Fruit fly (Drosophila melanogaster) whole organism, pupa: ENCODE results near the gene CG16772.

Source experiments
- CG10348 ChIP-seq: fragments of 200-800 bp; sonication (Bioruptor generic); IDR thresholded peaks from 2 replicates; pipeline ENCODE4 v1.3.6; 2022; ENCODE audit warnings: missing biosample characterization, missing genetic modification characterization
- CG12605 ChIP-seq: fragments of 200-800 bp; sonication (Bioruptor generic); IDR thresholded peaks from 2 replicates; pipeline ENCODE4 v1.3.6; 2022; ENCODE audit warnings: missing biosample characterization, missing genetic modification characterization
- CG13204 ChIP-seq: fragments of 200-800 bp; sonication (Bioruptor generic); optimal IDR thresholded peaks from 2 replicates; lab custom pipeline; 2018; ENCODE audit warnings: missing biosample characterization, mild to moderate bottlenecking, missing genetic modification characterization, moderate library complexity
- CG14655 ChIP-seq: fragments of 200-800 bp; sonication (Bioruptor generic); optimal IDR thresholded peaks from 3 replicates; lab custom pipeline; 2017; ENCODE audit warnings: mild to moderate bottlenecking, missing biosample characterization, missing genetic modification reagents, missing genetic modification characterization
- CG15710 ChIP-seq: fragments of 200-800 bp; sonication (Bioruptor generic); optimal IDR thresholded peaks from 2 replicates; lab custom pipeline; 2018; ENCODE audit warnings: missing biosample characterization, mild to moderate bottlenecking, missing genetic modification characterization, moderate library complexity
- CG17806 ChIP-seq: fragments of 200-800 bp; sonication (Bioruptor generic); optimal IDR thresholded peaks from 2 replicates; lab custom pipeline; 2018; ENCODE audit warnings: missing biosample characterization, mild to moderate bottlenecking, missing genetic modification characterization, moderate library complexity
- CG32121 ChIP-seq: fragments of 200-800 bp; sonication (Bioruptor generic); IDR thresholded peaks from 2 replicates; pipeline ENCODE4 v1.3.6; 2022; ENCODE audit warnings: missing biosample characterization, missing genetic modification characterization
- CG34367 ChIP-seq: fragments of 200-800 bp; sonication (Bioruptor generic); optimal IDR thresholded peaks from 2 replicates; lab custom pipeline; 2018; ENCODE audit warnings: missing biosample characterization, mild to moderate bottlenecking, missing genetic modification characterization
- CG4496 ChIP-seq: fragments of 200-800 bp; sonication (Bioruptor generic); IDR thresholded peaks from 3 replicates; pipeline ENCODE4 v1.3.6; 2022; ENCODE audit warnings: missing biosample characterization, missing genetic modification characterization
- CG8159 ChIP-seq: fragments of 200-800 bp; sonication (Bioruptor generic); optimal IDR thresholded peaks from 3 replicates; lab custom pipeline; 2018; ENCODE audit warnings: missing biosample characterization, mild to moderate bottlenecking, missing genetic modification characterization, moderate library complexity
- CG8301 ChIP-seq: fragments of 200-800 bp; sonication (Bioruptor generic); optimal IDR thresholded peaks from 2 replicates; lab custom pipeline; 2018; ENCODE audit warnings: missing biosample characterization, mild to moderate bottlenecking, missing genetic modification characterization
- CG9948 ChIP-seq: fragments of 200-800 bp; sonication (Bioruptor generic); optimal IDR thresholded peaks from 2 replicates; lab custom pipeline; 2018; ENCODE audit warnings: missing biosample characterization, mild to moderate bottlenecking, missing genetic modification characterization, moderate library complexity
- D1 ChIP-seq: fragments of 200-800 bp; sonication (Bioruptor generic); optimal IDR thresholded peaks from 2 replicates; lab custom pipeline; 2018; ENCODE audit warnings: missing biosample characterization, mild to moderate bottlenecking, missing genetic modification characterization, moderate library complexity
- EcR ChIP-seq: fragments of 200-800 bp; sonication (Bioruptor generic); optimal IDR thresholded peaks from 3 replicates; lab custom pipeline; 2019; ENCODE audit warnings: missing biosample characterization, missing genetic modification characterization, mild to moderate bottlenecking, moderate library complexity, missing genetic modification reagents
- Ets98B ChIP-seq: fragments of 200-800 bp; sonication (Bioruptor generic); IDR thresholded peaks from 2 replicates; pipeline ENCODE4 v1.3.6; 2022; ENCODE audit warnings: missing biosample characterization, missing genetic modification characterization
- Pif1A ChIP-seq: fragments of 200-800 bp; sonication (Bioruptor generic); optimal IDR thresholded peaks from 3 replicates; lab custom pipeline; 2016; ENCODE audit warnings: missing biosample characterization, missing genetic modification characterization
- Pif1B ChIP-seq: fragments of 200-800 bp; sonication (Bioruptor generic); optimal IDR thresholded peaks from 3 replicates; lab custom pipeline; 2016; ENCODE audit warnings: missing biosample characterization, missing genetic modification characterization
- Snoo ChIP-seq: fragments of 200-800 bp; sonication (Bioruptor generic); optimal IDR thresholded peaks from 3 replicates; lab custom pipeline; 2017; ENCODE audit warnings: missing biosample characterization, mild to moderate bottlenecking, missing genetic modification characterization, inconsistent platforms
- fd96Ca ChIP-seq: fragments of 200-800 bp; sonication (Bioruptor generic); IDR thresholded peaks from 3 replicates; pipeline ENCODE4 v1.3.6; 2022; ENCODE audit warnings: missing biosample characterization, missing genetic modification characterization
- gl ChIP-seq: fragments of 200-800 bp; sonication (Bioruptor generic); optimal IDR thresholded peaks from 2 replicates; lab custom pipeline; 2018; ENCODE audit warnings: missing biosample characterization, mild to moderate bottlenecking, missing genetic modification characterization
- rn ChIP-seq: fragments of 200-800 bp; sonication (Bioruptor generic); IDR thresholded peaks from 2 replicates; pipeline ENCODE4 v1.3.6; 2022; ENCODE audit warnings: missing biosample characterization, missing genetic modification characterization

Gene CG16772

DNA sequence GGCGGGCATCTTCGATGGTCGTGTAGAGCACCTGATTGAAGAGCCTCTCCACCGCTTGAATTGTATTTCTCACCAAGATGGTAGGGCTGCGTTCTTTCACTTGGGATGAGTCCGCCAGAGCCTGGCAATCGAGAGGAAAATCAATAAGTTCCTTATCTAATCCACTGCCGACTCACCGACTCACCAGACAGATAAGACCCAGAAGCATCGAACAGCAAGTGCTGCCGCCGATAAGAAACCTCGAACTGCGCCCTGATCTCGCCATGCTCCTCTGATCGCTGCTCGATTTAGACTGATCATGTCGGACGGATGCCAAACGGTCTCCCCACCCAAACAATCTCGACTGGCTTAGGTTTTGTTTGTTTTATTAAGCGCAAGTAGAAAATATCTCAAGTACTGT is 4.9 kb downstream of the CG16772 start, which contains the start of gene Hf:
Gene Hf (minus strand): TSS at position 296 of the 400 bp plus-strand sequence.
- TF ChIP-seq Pif1B (GFP tag; lab: Kevin White, UChicago) (no peak), CG4496 (GFP tag; lab: Robert Waterston, UW) (no peak)

- TF ChIP-seq CG14655 (peak; percentile 45), Pif1B (GFP tag; lab: Kevin White, UChicago) (no peak), CG17806 (tag; lab: Kevin White, UChicago) (no peak), CG32121 (GFP tag; lab: Robert Waterston, UW) (0 out of 2 replicates have a peak, but pooled peaks have one; percentile 26), rn (GFP tag; lab: Robert Waterston, UW) (no peak)
- TF ChIP-seq, all 21 proteins: peak for 2
Measured at dm6 chr2L:19987875-19988665, 25.6 kb downstream of the CG16772 start.

DNA sequence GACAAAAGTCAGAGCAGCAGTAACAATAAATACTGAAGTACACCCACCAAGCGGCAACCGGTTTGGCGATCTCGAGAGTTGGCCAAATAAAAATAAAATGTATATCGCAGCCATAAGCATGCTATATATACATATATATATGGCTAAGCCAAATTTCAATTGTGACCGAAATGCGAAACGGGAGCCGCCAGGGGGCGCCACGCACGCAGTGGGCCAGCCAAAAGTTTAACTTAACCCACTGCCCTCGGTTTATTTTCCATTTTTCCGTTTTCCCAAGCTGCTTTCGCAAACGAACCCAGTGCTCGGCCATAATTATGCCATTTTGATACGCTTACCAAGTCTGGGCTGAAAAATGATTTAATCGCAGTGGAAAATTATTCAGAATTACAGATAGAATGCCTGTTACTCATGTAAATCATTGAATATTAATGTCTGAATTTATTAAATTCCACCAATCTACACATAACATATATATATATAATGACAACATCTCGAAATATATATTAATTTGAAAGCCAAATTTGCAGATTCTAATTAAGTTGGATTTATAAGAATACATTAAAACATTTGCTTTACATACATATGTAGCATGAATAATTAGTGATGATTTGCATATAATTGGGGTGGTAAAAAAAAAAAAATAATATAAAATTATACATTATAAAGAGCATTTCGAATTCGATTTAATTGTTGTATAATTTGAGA is 27.3 kb downstream of the CG16772 start:
- TF ChIP-seq CG8159 (tag; lab: Kevin White, UChicago) (peak; percentile 27), CG14655 (peak; percentile 33), EcR (no peak), Pif1A (GFP tag; lab: Kevin White, UChicago) (no peak), CG15710 (tag; lab: Kevin White, UChicago) (peak; percentile 9)
- TF ChIP-seq, all 21 proteins: peak for 3

- TF ChIP-seq CG8159 (tag; lab: Kevin White, UChicago) (no peak), CG13204 (GFP tag; lab: Kevin White, UChicago) (no peak), Pif1A (GFP tag; lab: Kevin White, UChicago) (no peak), CG34367 (tag; lab: Kevin White, UChicago) (no peak), rn (GFP tag; lab: Robert Waterston, UW) (no peak), CG14655 (no peak), CG12605 (GFP tag; lab: Robert Waterston, UW) (no peak), CG15710 (tag; lab: Kevin White, UChicago) (no peak), CG10348 (GFP tag; lab: Robert Waterston, UW) (no peak), gl (tag; lab: Kevin White, UChicago) (no peak), CG9948 (tag; lab: Kevin White, UChicago) (no peak), CG8301 (tag; lab: Kevin White, UChicago) (no peak), CG32121 (GFP tag; lab: Robert Waterston, UW) (no peak), Pif1B (GFP tag; lab: Kevin White, UChicago) (no peak), fd96Ca (GFP tag; lab: Robert Waterston, UW) (no peak), Snoo (tag; lab: Kevin White, UChicago) (no peak), EcR (no peak)
Measured at dm6 chr2L:19992427-19992998, 30.0 kb downstream of the CG16772 start.

DNA sequence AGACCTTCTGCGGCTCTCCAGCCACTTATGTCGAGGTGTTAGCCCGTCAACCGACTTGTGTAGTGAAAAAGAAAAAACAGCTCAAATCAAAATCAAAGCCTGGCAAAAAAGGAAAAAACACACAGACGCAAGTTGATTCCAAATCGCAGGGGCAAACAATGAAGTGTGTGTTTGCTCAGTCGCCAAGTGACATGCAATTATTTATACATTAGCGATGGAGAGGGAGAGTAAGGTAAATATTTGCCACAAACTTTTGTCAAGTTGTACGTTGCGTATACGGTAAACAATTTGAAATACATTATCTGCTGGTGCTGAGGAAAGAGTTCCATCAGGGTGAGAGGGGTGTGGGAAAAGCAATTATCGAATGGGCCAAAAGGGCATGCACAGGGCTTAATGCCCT is 35.7 kb downstream of the CG16772 start:
- no peak for TF ChIP-seq CG34367 (tag; lab: Kevin White, UChicago)
- TF ChIP-seq CG14655 = no peak
- no peak for TF ChIP-seq CG12605 (GFP tag; lab: Robert Waterston, UW)
- TF ChIP-seq Snoo (tag; lab: Kevin White, UChicago) = no peak
- TF ChIP-seq fd96Ca (GFP tag; lab: Robert Waterston, UW) = no peak
- no peak for TF ChIP-seq CG4496 (GFP tag; lab: Robert Waterston, UW)
- no peak for TF ChIP-seq CG8159 (tag; lab: Kevin White, UChicago)
- TF ChIP-seq CG32121 (GFP tag; lab: Robert Waterston, UW) = no peak
- TF ChIP-seq CG9948 (tag; lab: Kevin White, UChicago) = no peak
- no peak for TF ChIP-seq EcR
- no peak for TF ChIP-seq CG13204 (GFP tag; lab: Kevin White, UChicago)
- TF ChIP-seq, all 21 proteins: peak for 0

DNA sequence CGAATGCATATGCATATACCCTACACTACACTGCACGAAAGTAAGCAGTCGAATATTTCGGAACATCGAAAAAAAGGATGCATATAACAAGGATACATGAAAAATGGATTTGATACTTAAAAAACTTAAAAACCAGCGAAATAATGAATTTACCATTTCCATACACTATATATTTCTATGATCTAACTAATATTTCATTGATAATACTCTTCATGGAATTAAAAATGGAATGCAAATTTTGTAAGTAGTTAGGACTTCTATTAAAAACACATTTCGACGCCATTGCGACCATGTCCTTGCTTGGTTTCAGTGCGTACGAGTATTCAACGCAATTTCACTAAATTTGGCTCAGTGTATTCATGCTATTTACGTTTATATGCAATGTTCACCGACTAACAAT is 39.6 kb downstream of the CG16772 start:
- no peak for TF ChIP-seq fd96Ca (GFP tag; lab: Robert Waterston, UW)
- peak; percentile 48 for TF ChIP-seq CG17806 (tag; lab: Kevin White, UChicago)
- TF ChIP-seq D1 (tag; lab: Kevin White, UChicago) = no peak
- no peak for TF ChIP-seq CG13204 (GFP tag; lab: Kevin White, UChicago)
- no peak for TF ChIP-seq EcR
- TF ChIP-seq CG4496 (GFP tag; lab: Robert Waterston, UW) = no peak
- TF ChIP-seq Pif1A (GFP tag; lab: Kevin White, UChicago) = peak; percentile 42
- TF ChIP-seq CG12605 (GFP tag; lab: Robert Waterston, UW) = no peak
- peak; percentile 67 for TF ChIP-seq CG14655
- peak; percentile 69 for TF ChIP-seq CG8159 (tag; lab: Kevin White, UChicago)
- no peak for TF ChIP-seq CG34367 (tag; lab: Kevin White, UChicago)
- no peak for TF ChIP-seq rn (GFP tag; lab: Robert Waterston, UW)
- TF ChIP-seq CG10348 (GFP tag; lab: Robert Waterston, UW) = no peak
- no peak for TF ChIP-seq gl (tag; lab: Kevin White, UChicago)
- peak; percentile 63 for TF ChIP-seq CG9948 (tag; lab: Kevin White, UChicago)
- peak; percentile 15 for TF ChIP-seq Snoo (tag; lab: Kevin White, UChicago)
- TF ChIP-seq Ets98B (GFP tag; lab: Robert Waterston, UW) = no peak
- peak; percentile 57 for TF ChIP-seq CG15710 (tag; lab: Kevin White, UChicago)
- TF ChIP-seq Pif1B (GFP tag; lab: Kevin White, UChicago) = peak; percentile 48
- peak; percentile 43 for TF ChIP-seq CG8301 (tag; lab: Kevin White, UChicago)
- no peak for TF ChIP-seq CG32121 (GFP tag; lab: Robert Waterston, UW)
